Fruit fly (Drosophila melanogaster): ENCODE data around the gene fne.
A peak's percentile ranks its signal among the peaks of the same experiment; 100 is the strongest.

- peak; percentile 21; the same call in 1 of the 3 replicates for TF ChIP-seq CG4496 (GFP tag; IDR thresholded peaks at IDR 0.05)
- TF ChIP-seq EcR (GFP tag; optimal IDR thresholded peaks at IDR 0.05): no peak
- no peak for TF ChIP-seq CG34367 (tag; optimal IDR thresholded peaks at IDR 0.05)
Observed at dm6 chrX:12897150-12897549, 20.1 kb upstream of the fne start, which contains the start of gene Pde9.

All from whole organism, pupa.